Fruit fly (Drosophila melanogaster): ENCODE data around the gene CG7560.

Gene CG7560

dm6 chr3L:11403542-11403941, 21.4 kb upstream of the CG7560 start (continued):
- peak; percentile 42 for TF ChIP-seq Myb (GFP tag; optimal IDR thresholded peaks at IDR 0.05)
- no peak for TF ChIP-seq Adf1 (GFP tag; IDR thresholded peaks at IDR 0.05)
- TF ChIP-seq CG10267 (tag; optimal IDR thresholded peaks at IDR 0.05) = peak; percentile 35
- 0 out of 3 replicates have a peak, but pooled peaks have one; percentile 33 for TF ChIP-seq Dbx (GFP tag; IDR thresholded peaks at IDR 0.05)
- no peak for TF ChIP-seq Neu2 (GFP tag; optimal IDR thresholded peaks at IDR 0.05; ENCODE audit: borderline replicate concordance)
- no peak for TF ChIP-seq NC2β (GFP tag; optimal IDR thresholded peaks at IDR 0.05)
- peak; percentile 20 for TF ChIP-seq Mes4 (GFP tag; optimal IDR thresholded peaks at IDR 0.05)
- TF ChIP-seq CG2120 (GFP tag; optimal IDR thresholded peaks at IDR 0.05) = peak; percentile 59
- no peak for TF ChIP-seq CG6791 (GFP tag; IDR thresholded peaks at IDR 0.05; ENCODE audit: partially characterized antibody)
- TF ChIP-seq Pdp1 (GFP tag; optimal IDR thresholded peaks at IDR 0.05) = peak; percentile 46 to 64
- peak; percentile 53 for TF ChIP-seq Chrac-16 (GFP tag; optimal IDR thresholded peaks at IDR 0.05)
- peak in 1 of 2 experiments; percentile 65 for TF ChIP-seq bsh (GFP tag; optimal IDR thresholded peaks at IDR 0.05)
- TF ChIP-seq twi (tag; optimal IDR thresholded peaks at IDR 0.05) = no peak
- TF ChIP-seq ERR (GFP tag; optimal IDR thresholded peaks at IDR 0.05) = peak; percentile 25
- TF ChIP-seq CG11456 (GFP tag; IDR thresholded peaks at IDR 0.05) = peak; percentile 78; the same call in 2 of the 3 replicates
- TF ChIP-seq B-H1 (GFP tag; IDR thresholded peaks at IDR 0.05) = peak; percentile 17; the same call in 1 of the 3 replicates
- TF ChIP-seq CG11696 (GFP tag; IDR thresholded peaks at IDR 0.05) = peak; percentile 13; the same call in 1 of the 2 replicates
- TF ChIP-seq bigmax (GFP tag; optimal IDR thresholded peaks at IDR 0.05) = no peak
- no peak; the same call in 2 of the 3 replicates for TF ChIP-seq zfh1 (GFP tag; IDR thresholded peaks at IDR 0.05)
- TF ChIP-seq CG18619 (GFP tag; optimal IDR thresholded peaks at IDR 0.05) = peak; percentile 55
- TF ChIP-seq CG11560 (tag; IDR thresholded peaks at IDR 0.05) = peak; percentile 62; the same call in 1 of the 3 replicates
- peak; percentile 55 for TF ChIP-seq E2f1 (GFP tag; IDR thresholded peaks at IDR 0.05)
- no peak for TF ChIP-seq Dll (GFP tag; IDR thresholded peaks at IDR 0.05; ENCODE audit: partially characterized antibody)
- TF ChIP-seq dan (GFP tag; IDR thresholded peaks at IDR 0.05) = no peak
- peak; percentile 40 for TF ChIP-seq CG8388 (GFP tag; optimal IDR thresholded peaks at IDR 0.05)
- TF ChIP-seq slp2 (GFP tag; optimal IDR thresholded peaks at IDR 0.05) = peak; percentile 48
- TF ChIP-seq phol (tag; optimal IDR thresholded peaks at IDR 0.05) = peak; percentile 51
- TF ChIP-seq inv (GFP tag; IDR thresholded peaks at IDR 0.05; ENCODE audit: partially characterized antibody) = no peak
- no peak for TF ChIP-seq salm (tag; optimal IDR thresholded peaks at IDR 0.05)
- 0 out of 2 replicates have a peak, but pooled peaks have one; percentile 11 for TF ChIP-seq Poxn (GFP tag; IDR thresholded peaks at IDR 0.05)
- TF ChIP-seq CG30403 (GFP tag; optimal IDR thresholded peaks at IDR 0.05) = peak; percentile 48
- TF ChIP-seq CG18599 (GFP tag; optimal IDR thresholded peaks at IDR 0.05) = peak; percentile 70
- TF ChIP-seq hkb (optimal IDR thresholded peaks at IDR 0.05) = no peak
- TF ChIP-seq hkb (GFP tag; IDR thresholded peaks at IDR 0.05) = peak; percentile 60
- TF ChIP-seq CG15696 (tag; optimal IDR thresholded peaks at IDR 0.05) = no peak
- peak; percentile 65 for TF ChIP-seq chn (GFP tag; optimal IDR thresholded peaks at IDR 0.05)
- TF ChIP-seq br (optimal IDR thresholded peaks at IDR 0.05) = no peak
- TF ChIP-seq ro (GFP tag; IDR thresholded peaks at IDR 0.05) = no peak
- TF ChIP-seq Camta (GFP tag; optimal IDR thresholded peaks at IDR 0.05) = peak; percentile 45
- TF ChIP-seq btn (GFP tag; optimal IDR thresholded peaks at IDR 0.05) = peak; percentile 41
- TF ChIP-seq CG2199 (GFP tag; IDR thresholded peaks at IDR 0.05) = no peak
- TF ChIP-seq CkIIα-i1 (GFP tag; IDR thresholded peaks at IDR 0.05) = no peak
- TF ChIP-seq ind (GFP tag; optimal IDR thresholded peaks at IDR 0.05) = peak; percentile 43
- TF ChIP-seq CG15601 (tag; optimal IDR thresholded peaks at IDR 0.05) = peak; percentile 5
- no peak for TF ChIP-seq kah (GFP tag; optimal IDR thresholded peaks at IDR 0.05)
- no peak for TF ChIP-seq D (optimal IDR thresholded peaks at IDR 0.05)
- TF ChIP-seq D (GFP tag; optimal IDR thresholded peaks at IDR 0.05) = peak; percentile 39
- TF ChIP-seq tx (GFP tag; optimal IDR thresholded peaks at IDR 0.05) = no peak
- no peak for TF ChIP-seq gfzf (GFP tag; optimal IDR thresholded peaks at IDR 0.05)
- TF ChIP-seq CG10654 (GFP tag; optimal IDR thresholded peaks at IDR 0.05) = peak; percentile 12
- TF ChIP-seq CG3847 (GFP tag; IDR thresholded peaks at IDR 0.05) = no peak
- 0 out of 2 replicates have a peak, but pooled peaks have one; percentile 19 for TF ChIP-seq GATAe (GFP tag; conservative IDR thresholded peaks at IDR 0.05)
